Worm (Caenorhabditis elegans): Measurements from ENCODE around the gene C02H6.3.

Gene C02H6.3

ce11 chrV:7379384-7379783, 8.3 kb downstream of the C02H6.3 start, which contains the start of gene srsx-24:
TSS of gene srsx-24 (minus strand) at chrV:7379484.
- TF ChIP-seq crh-2 (tag; optimal IDR thresholded peaks at IDR 0.05), result no peak
- no peak for TF ChIP-seq Y55F3AM.14 (GFP tag; optimal IDR thresholded peaks at IDR 0.05)
- TF ChIP-seq nhr-6 (tag; optimal IDR thresholded peaks at IDR 0.05), result no peak
- TF ChIP-seq F13H6.1 (tag; optimal IDR thresholded peaks at IDR 0.05), result no peak
- TF ChIP-seq nhr-25 (tag; optimal IDR thresholded peaks at IDR 0.05), result no peak

ce11 chrV:7374090-7374489, 13.6 kb downstream of the C02H6.3 start, which contains the start of gene srx-56:
TSS of gene srx-56 (plus strand) at chrV:7374390.
- TF ChIP-seq nhr-12 (tag; optimal IDR thresholded peaks at IDR 0.05), result no peak

ce11 chrV:7369578-7369977, 18.1 kb downstream of the C02H6.3 start, which contains the start of gene srj-14:
TSS of gene srj-14 (plus strand) at chrV:7369708.
- TF ChIP-seq ztf-4 (tag; optimal IDR thresholded peaks at IDR 0.05) (no peak), dmd-4 (tag; optimal IDR thresholded peaks at IDR 0.05) (no peak), R02D3.7 (tag; optimal IDR thresholded peaks at IDR 0.05) (no peak), sem-4 (tag; optimal IDR thresholded peaks at IDR 0.05) (no peak), lin-13 (GFP tag; optimal IDR thresholded peaks at IDR 0.05) (no peak), unc-62 (GFP tag; optimal IDR thresholded peaks at IDR 0.05) (no peak), mdl-1 (tag; optimal IDR thresholded peaks at IDR 0.05) (no peak), nhr-12 (tag; optimal IDR thresholded peaks at IDR 0.05) (no peak), elt-1 (tag; optimal IDR thresholded peaks at IDR 0.05) (no peak), F13H6.1 (tag; optimal IDR thresholded peaks at IDR 0.05) (no peak), nhr-23 (tag; optimal IDR thresholded peaks at IDR 0.05) (no peak), C34F6.9 (tag; optimal IDR thresholded peaks at IDR 0.05) (no peak), lin-11 (tag; optimal IDR thresholded peaks at IDR 0.05) (no peak), aly-2 (tag; optimal IDR thresholded peaks at IDR 0.05) (no peak)

- TF ChIP-seq gmeb-1 (tag; optimal IDR thresholded peaks at IDR 0.05) (no peak), mab-5 (tag; optimal IDR thresholded peaks at IDR 0.05) (no peak), ztf-11 (tag; optimal IDR thresholded peaks at IDR 0.05) (no peak), lin-13 (GFP tag; optimal IDR thresholded peaks at IDR 0.05) (no peak), aly-2 (tag; optimal IDR thresholded peaks at IDR 0.05) (no peak), ama-1 (optimal IDR thresholded peaks at IDR 0.05) (no peak), nhr-77 (tag; optimal IDR thresholded peaks at IDR 0.05) (no peak), blmp-1 (tag; optimal IDR thresholded peaks at IDR 0.05; ENCODE audit: insufficient read depth) (no peak), nhr-11 (tag; optimal IDR thresholded peaks at IDR 0.05) (no peak), mdl-1 (tag; optimal IDR thresholded peaks at IDR 0.05) (no peak), ztf-1 (GFP tag; conservative IDR thresholded peaks at IDR 0.05) (no peak), ceh-82 (tag; optimal IDR thresholded peaks at IDR 0.05) (no peak), lin-11 (tag; optimal IDR thresholded peaks at IDR 0.05) (no peak), fos-1 (tag; optimal IDR thresholded peaks at IDR 0.05) (no peak), sma-3 (GFP tag; optimal IDR thresholded peaks at IDR 0.05) (no peak), nhr-23 (tag; optimal IDR thresholded peaks at IDR 0.05) (no peak)
Measured at ce11 chrV:7364951-7365350, 22.7 kb downstream of the C02H6.3 start, which contains the start of gene exc-13. TSS of gene exc-13 (plus strand) at chrV:7365251.

ce11 chrV:7364059-7364458, 23.6 kb downstream of the C02H6.3 start, which contains the start of gene cyp-35A2:
TSS of gene cyp-35A2 (minus strand) at chrV:7364182.
- TF ChIP-seq gmeb-1 (tag; optimal IDR thresholded peaks at IDR 0.05) (peak; percentile 27), fos-1 (tag; optimal IDR thresholded peaks at IDR 0.05) (peak; percentile 67), F13H6.1 (tag; optimal IDR thresholded peaks at IDR 0.05) (no peak), aly-2 (tag; optimal IDR thresholded peaks at IDR 0.05) (no peak)

- no peak for TF ChIP-seq nhr-25 (tag; optimal IDR thresholded peaks at IDR 0.05)
- TF ChIP-seq elt-1 (tag; optimal IDR thresholded peaks at IDR 0.05), result no peak
- TF ChIP-seq nhr-10 (tag; optimal IDR thresholded peaks at IDR 0.05), result no peak
- no peak for TF ChIP-seq unc-39 (tag; optimal IDR thresholded peaks at IDR 0.05)
- TF ChIP-seq mbf-1 (tag; optimal IDR thresholded peaks at IDR 0.05), result no peak
- TF ChIP-seq lin-11 (tag; optimal IDR thresholded peaks at IDR 0.05), result no peak
- TF ChIP-seq sma-3 (GFP tag; optimal IDR thresholded peaks at IDR 0.05), result no peak
Measured at ce11 chrV:7361673-7362072, 26.0 kb downstream of the C02H6.3 start, which contains the start of gene cyp-35A1. TSS of gene cyp-35A1 (minus strand) at chrV:7361773.
